Fruit fly (Drosophila melanogaster): ENCODE results near the gene uif.

The uif gene

dm6 chr2L:7009807-7010470 is at the start of gene uif:
TSS of gene uif (minus strand) at chr2L:7010359.
- TF ChIP-seq noc (tag; optimal IDR thresholded peaks at IDR 0.05), result no peak

dm6 chr2L:7056189-7056926 is 46.2 kb upstream of the uif start, which contains the start of gene Mnn1:
TSS of gene Mnn1 (plus strand) at chr2L:7056301.
- no peak for TF ChIP-seq noc (tag; optimal IDR thresholded peaks at IDR 0.05)

- TF ChIP-seq noc (tag; optimal IDR thresholded peaks at IDR 0.05), result no peak
These were observed 41.6 kb upstream of the uif start for dm6 chr2L:7051740-7052139.

dm6 chr2L:7050492-7051182 is 40.5 kb upstream of the uif start:
- TF ChIP-seq noc (tag; optimal IDR thresholded peaks at IDR 0.05), result no peak

- TF ChIP-seq noc (tag; optimal IDR thresholded peaks at IDR 0.05), result no peak
These were observed 39.6 kb upstream of the uif start for dm6 chr2L:7049680-7050289.

dm6 chr2L:7049009-7049647 is 39.0 kb upstream of the uif start:
- TF ChIP-seq noc (tag; optimal IDR thresholded peaks at IDR 0.05), result peak; percentile 60

- peak; percentile 67 for TF ChIP-seq noc (tag; optimal IDR thresholded peaks at IDR 0.05)
These were observed 37.5 kb upstream of the uif start for dm6 chr2L:7047703-7048102.

- peak; percentile 46 for TF ChIP-seq noc (tag; optimal IDR thresholded peaks at IDR 0.05)
These were observed 33.1 kb upstream of the uif start for dm6 chr2L:7043039-7043905.

- TF ChIP-seq noc (tag; optimal IDR thresholded peaks at IDR 0.05), result peak; percentile 64
These were observed 32.1 kb upstream of the uif start for dm6 chr2L:7042150-7042811.

- TF ChIP-seq noc (tag; optimal IDR thresholded peaks at IDR 0.05), result peak; percentile 72
These were observed 29.2 kb upstream of the uif start for dm6 chr2L:7039342-7039684.

- TF ChIP-seq noc (tag; optimal IDR thresholded peaks at IDR 0.05), result no peak
These were observed 28.5 kb upstream of the uif start for dm6 chr2L:7038404-7039341.

- TF ChIP-seq noc (tag; optimal IDR thresholded peaks at IDR 0.05), result no peak
These were observed 27.7 kb upstream of the uif start, which contains the start of gene milt for dm6 chr2L:7037773-7038327. TSS of gene milt (plus strand) at chr2L:7037823.

dm6 chr2L:7033100-7033675 is 23.0 kb upstream of the uif start:
- no peak for TF ChIP-seq noc (tag; optimal IDR thresholded peaks at IDR 0.05)

All from whole organism, larva.